Worm (Caenorhabditis elegans) whole organism, L4/young adult: ENCODE results near the gene D1069.3.
"Not testable (repeated sequence)": the region's sequence is repeated elsewhere in the genome, so short reads cannot be mapped to it uniquely, and the experiment has no call there.

Experiments
- W03F9.2 ChIP-seq: fragments of 150-350 bp; optimal IDR thresholded peaks from 2 replicates; lab custom pipeline; 2014; ENCODE audit warnings: missing biosample characterization, missing genetic modification characterization
- dao-5 ChIP-seq: sonication (generic microtip); optimal IDR thresholded peaks from 2 replicates; lab custom pipeline; 2016; ENCODE audit warnings: missing genotype, missing genetic modification characterization, moderate library complexity, missing compliant biosample characterization

DNA sequence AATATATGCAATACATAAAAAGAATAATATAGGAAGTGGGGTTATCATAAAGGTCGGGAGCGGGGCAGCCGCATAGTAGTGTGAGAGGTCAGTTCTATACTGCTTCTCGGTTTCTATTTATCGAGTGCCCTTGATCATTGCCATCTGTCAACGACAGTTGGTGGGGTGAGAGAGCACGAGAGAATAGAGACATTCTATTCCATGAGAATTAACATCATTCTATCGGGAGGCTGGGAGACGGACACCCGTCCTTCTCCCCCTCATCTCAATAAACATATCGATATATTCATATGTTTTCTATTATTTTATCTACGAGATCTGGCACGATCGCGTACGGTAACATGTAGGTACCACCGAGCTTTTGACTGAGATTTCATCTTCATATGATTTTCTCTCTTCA lies 35.6 kb downstream of the D1069.3 start, which contains the start of gene mps-2:
- not testable (repeated sequence) for TF ChIP-seq dao-5, W03F9.2 (tag; lab: Kevin White, UChicago)
